Worm (Caenorhabditis elegans): ENCODE measurements around the gene oac-54.

ce11 chrII:9178811-9179210 is 20.9 kb downstream of the oac-54 start:
- TF ChIP-seq ref-1 (GFP tag; conservative IDR thresholded peaks at IDR 0.05): no peak
- TF ChIP-seq klf-2 (GFP tag; conservative IDR thresholded peaks at IDR 0.05): no peak
- TF ChIP-seq ztf-29 (GFP tag; IDR thresholded peaks at IDR 0.05): no peak
- TF ChIP-seq ztf-23 (GFP tag; IDR thresholded peaks at IDR 0.05): no peak
- no peak for TF ChIP-seq flt-1 (GFP tag; IDR thresholded peaks at IDR 0.05)
- TF ChIP-seq med-1 (GFP tag; optimal IDR thresholded peaks at IDR 0.05; ENCODE audit: insufficient read depth): no peak
- TF ChIP-seq T22C8.4 (GFP tag; IDR thresholded peaks at IDR 0.05): no peak
- TF ChIP-seq cog-1 (tag; optimal IDR thresholded peaks at IDR 0.05): no peak
- peak; percentile 61; the same call in 1 of the 2 replicates for TF ChIP-seq tab-1 (GFP tag; IDR thresholded peaks at IDR 0.05)

Measured in whole organism, midembryonic.